Fruit fly (Drosophila melanogaster) Kc167 (cell line): Measurements from ENCODE around the gene ssp2.

Experiments used
- Myc ChIP-seq: fragments of >200 bp; optimal IDR thresholded peaks from 2 replicates; lab custom pipeline; 2017; ENCODE audit warnings: missing external identifiers
- Sin3A ChIP-seq: fragments of >200 bp; optimal IDR thresholded peaks from 2 replicates; lab custom pipeline; 2018; ENCODE audit warnings: missing external identifiers
- h ChIP-seq: fragments of >200 bp; optimal IDR thresholded peaks from 3 replicates; lab custom pipeline; 2018; ENCODE audit warnings: missing external identifiers
- insv ChIP-seq: fragments of >200 bp; optimal IDR thresholded peaks from 3 replicates; lab custom pipeline; 2018; ENCODE audit warnings: missing external identifiers
- psq ChIP-seq: fragments of >200 bp; optimal IDR thresholded peaks from 2 replicates; lab custom pipeline; 2017; ENCODE audit warnings: missing external identifiers
- ttk ChIP-seq: sonication (Bioruptor generic); optimal IDR thresholded peaks from 2 replicates; lab custom pipeline; 2017; ENCODE audit warnings: missing external identifiers

DNA sequence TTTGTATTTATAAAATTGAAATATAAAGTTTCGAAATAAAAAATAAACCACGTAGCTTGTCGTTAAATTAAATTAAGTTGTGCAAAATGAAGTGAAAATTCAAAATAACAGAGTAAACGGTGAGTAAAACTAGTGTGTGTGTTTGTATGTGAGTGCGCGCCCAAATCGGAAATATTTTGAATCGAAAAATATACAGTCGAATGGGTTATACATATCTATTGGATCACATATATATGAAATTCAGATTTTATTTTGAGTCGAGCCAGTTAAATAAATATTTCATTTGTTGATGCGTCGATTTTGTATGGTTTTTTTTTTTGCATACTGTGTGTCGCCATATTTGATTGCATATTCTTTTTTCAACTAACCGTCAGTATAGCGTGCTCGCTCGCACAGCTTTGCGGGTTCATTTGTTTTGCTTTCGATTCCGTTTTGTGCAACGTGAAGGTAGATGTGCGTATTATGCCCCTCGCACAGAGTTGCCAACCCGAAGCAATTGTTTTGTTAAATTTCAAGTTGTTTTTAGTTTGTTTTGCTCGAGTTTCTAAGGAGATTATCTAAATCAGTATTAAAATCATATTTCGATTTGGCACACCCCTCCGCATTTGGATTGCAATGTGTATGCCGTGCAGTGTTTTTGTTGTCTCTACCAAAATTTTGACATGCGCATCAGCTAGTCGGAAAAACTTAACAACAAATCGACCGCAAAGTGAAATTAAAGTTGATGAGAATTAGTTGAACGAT, 38.5 kb downstream of the ssp2 start:
- TF ChIP-seq psq (lab: Kevin White, UChicago) = peak; percentile 59
- TF ChIP-seq Myc = no peak
- no peak for TF ChIP-seq ttk (lab: Kevin White, UChicago)
- TF ChIP-seq h (lab: Kevin White, UChicago) = no peak
- no peak for TF ChIP-seq insv (lab: Kevin White, UChicago)
- TF ChIP-seq Sin3A (lab: Kevin White, UChicago) = no peak
